Fruit fly (Drosophila melanogaster) whole organism, embryonic: Measurements from ENCODE around the gene eIF1.

Source experiments
- Asciz ChIP-seq: fragments of 200-800 bp; sonication (Bioruptor generic); optimal IDR thresholded peaks from 2 replicates; lab custom pipeline; 2017; ENCODE audit warnings: missing biosample characterization, mild to moderate bottlenecking, missing genetic modification characterization, missing genetic modification reagents
- CG10274 ChIP-seq: fragments of 200-800 bp; sonication (Bioruptor generic); optimal IDR thresholded peaks from 3 replicates; lab custom pipeline; 2017; ENCODE audit warnings: missing biosample characterization, mild to moderate bottlenecking, missing genetic modification characterization
- CG11696 ChIP-seq: fragments of 200-800 bp; sonication (Bioruptor generic); IDR thresholded peaks from 2 replicates; pipeline ENCODE4 v1.3.6; 2022; ENCODE audit warnings: missing biosample characterization, missing genetic modification characterization
- CG13287 ChIP-seq: fragments of 200-800 bp; sonication (Bioruptor generic); IDR thresholded peaks from 2 replicates; pipeline ENCODE4 v1.3.6; 2022; ENCODE audit warnings: missing biosample characterization, missing genetic modification characterization; ENCODE audit not compliant: partially characterized antibody
- CG13894 ChIP-seq: fragments of 200-800 bp; sonication (Bioruptor generic); optimal IDR thresholded peaks from 3 replicates; lab custom pipeline; 2018; ENCODE audit warnings: missing biosample characterization, mild to moderate bottlenecking, missing genetic modification characterization, moderate library complexity
- CG14965 ChIP-seq: fragments of 200-800 bp; sonication (Bioruptor generic); optimal IDR thresholded peaks from 2 replicates; lab custom pipeline; 2016; ENCODE audit warnings: missing biosample characterization, missing genetic modification characterization, borderline replicate concordance
- CG18476 ChIP-seq: fragments of 200-800 bp; sonication (Bioruptor generic); optimal IDR thresholded peaks from 2 replicates; lab custom pipeline; 2016; ENCODE audit warnings: missing biosample characterization, mild to moderate bottlenecking, missing genetic modification characterization
- CG2129 ChIP-seq: fragments of 200-800 bp; sonication (Bioruptor generic); IDR thresholded peaks from 2 replicates; pipeline ENCODE4 v1.3.6; 2022; ENCODE audit warnings: missing biosample characterization, missing genetic modification characterization; ENCODE audit not compliant: partially characterized antibody
- CG30403 ChIP-seq: fragments of 200-800 bp; sonication (Bioruptor generic); optimal IDR thresholded peaks from 3 replicates; lab custom pipeline; 2016; ENCODE audit warnings: missing biosample characterization, missing genetic modification characterization
- CG31388 ChIP-seq: fragments of 200-800 bp; sonication (Bioruptor generic); optimal IDR thresholded peaks from 2 replicates; lab custom pipeline; 2016; ENCODE audit warnings: missing biosample characterization, missing genetic modification characterization
- CG33557 ChIP-seq: fragments of 200-800 bp; sonication (Bioruptor generic); optimal IDR thresholded peaks from 2 replicates; lab custom pipeline; 2019; ENCODE audit warnings: missing biosample characterization, mild to moderate bottlenecking, missing genetic modification characterization, moderate library complexity
- CG34224 ChIP-seq: fragments of 200-800 bp; sonication (Bioruptor generic); IDR thresholded peaks from 3 replicates; pipeline ENCODE4 v1.3.6; 2022; ENCODE audit warnings: missing biosample characterization, missing genetic modification characterization; ENCODE audit not compliant: partially characterized antibody
- CG6654 ChIP-seq: fragments of 200-800 bp; sonication (Bioruptor generic); optimal IDR thresholded peaks from 2 replicates; lab custom pipeline; 2017; ENCODE audit warnings: missing biosample characterization, mild to moderate bottlenecking, missing genetic modification characterization
- CG7839 ChIP-seq: fragments of 200-800 bp; sonication (Bioruptor generic); optimal IDR thresholded peaks from 3 replicates; lab custom pipeline; 2018; ENCODE audit warnings: missing biosample characterization, mild to moderate bottlenecking, missing genetic modification characterization, moderate library complexity
- CG7987 ChIP-seq: fragments of 200-800 bp; sonication (Bioruptor generic); optimal IDR thresholded peaks from 2 replicates; lab custom pipeline; 2018; ENCODE audit warnings: missing biosample characterization, mild to moderate bottlenecking, missing genetic modification characterization, moderate library complexity
- CG8924 ChIP-seq: fragments of 200-800 bp; optimal IDR thresholded peaks from 3 replicates; lab custom pipeline; 2019; ENCODE audit warnings: missing biosample characterization, mild to moderate bottlenecking, missing genetic modification characterization, moderate library complexity
- CG9437 ChIP-seq: fragments of 200-800 bp; sonication (Bioruptor generic); optimal IDR thresholded peaks from 2 replicates; lab custom pipeline; 2018; ENCODE audit warnings: missing biosample characterization, mild to moderate bottlenecking, missing genetic modification characterization
- CG9817 ChIP-seq: fragments of 200-800 bp; sonication (Bioruptor generic); optimal IDR thresholded peaks from 2 replicates; lab custom pipeline; 2018; ENCODE audit warnings: missing biosample characterization, mild to moderate bottlenecking, missing genetic modification characterization, moderate library complexity
- CG9932 ChIP-seq: fragments of 200-800 bp; sonication (Bioruptor generic); IDR thresholded peaks from 2 replicates; pipeline ENCODE4 v1.3.6; 2022; ENCODE audit warnings: missing biosample characterization, missing genetic modification characterization
- CHES-1-like ChIP-seq: fragments of 200-800 bp; sonication (Bioruptor generic); optimal IDR thresholded peaks from 2 replicates; lab custom pipeline; 2016; ENCODE audit warnings: missing biosample characterization, missing genetic modification characterization
- CTCF ChIP-seq: fragments of 200-800 bp; sonication (Bioruptor generic); optimal IDR thresholded peaks from 2 replicates; lab custom pipeline; 2017; ENCODE audit warnings: missing biosample characterization, mild to moderate bottlenecking, missing genetic modification characterization, moderate library complexity
- CkIIα-i1 ChIP-seq: fragments of 200-800 bp; sonication (Bioruptor generic); IDR thresholded peaks from 2 replicates; pipeline ENCODE4 v1.3.6; 2022; ENCODE audit warnings: missing biosample characterization, missing genetic modification characterization
- Ets65A ChIP-seq: fragments of 200-800 bp; sonication (Bioruptor generic); peaks from one replicate; lab custom pipeline; 2016; ENCODE audit warnings: missing biosample characterization, missing genetic modification characterization
- HLH3B ChIP-seq: fragments of 200-800 bp; sonication (Bioruptor generic); IDR thresholded peaks from 2 replicates; pipeline ENCODE4 v1.3.6; 2022; ENCODE audit warnings: missing biosample characterization, missing genetic modification characterization
- HLH4C ChIP-seq: fragments of 200-800 bp; sonication (Bioruptor generic); IDR thresholded peaks from 3 replicates; pipeline ENCODE4 v1.3.6; 2022; ENCODE audit warnings: missing biosample characterization, missing genetic modification characterization; ENCODE audit not compliant: partially characterized antibody
- Myb ChIP-seq: fragments of 200-800 bp; sonication (Bioruptor generic); optimal IDR thresholded peaks from 2 replicates; lab custom pipeline; 2016; ENCODE audit warnings: missing biosample characterization, missing genetic modification characterization
- Opbp ChIP-seq: fragments of 200-800 bp; sonication (Bioruptor generic); IDR thresholded peaks from 3 replicates; pipeline ENCODE4 v1.3.6; 2022; ENCODE audit warnings: missing biosample characterization, missing genetic modification characterization; ENCODE audit not compliant: partially characterized antibody
- Scr ChIP-seq: fragments of 200-800 bp; sonication (Bioruptor generic); IDR thresholded peaks from 2 replicates; pipeline ENCODE4 v1.3.6; 2022; ENCODE audit warnings: missing biosample characterization, missing genetic modification characterization; ENCODE audit not compliant: partially characterized antibody
- Side ChIP-seq: fragments of 200-800 bp; sonication (Bioruptor generic); optimal IDR thresholded peaks from 2 replicates; lab custom pipeline; 2016; ENCODE audit warnings: missing biosample characterization, missing genetic modification characterization
- Usf ChIP-seq: fragments of 200-800 bp; sonication (Bioruptor generic); optimal IDR thresholded peaks from 2 replicates; lab custom pipeline; 2017; ENCODE audit warnings: missing genotype, missing biosample characterization, missing genetic modification characterization
- YL-1 ChIP-seq: fragments of 200-800 bp; sonication (Bioruptor generic); optimal IDR thresholded peaks from 3 replicates; lab custom pipeline; 2017; ENCODE audit warnings: missing biosample characterization, mild to moderate bottlenecking, missing genetic modification characterization
- ato ChIP-seq: fragments of 200-800 bp; sonication (Bioruptor generic); IDR thresholded peaks from 2 replicates; pipeline ENCODE4 v1.3.6; 2022; ENCODE audit warnings: missing biosample characterization, missing genetic modification characterization; ENCODE audit not compliant: partially characterized antibody
- chinmo ChIP-seq: fragments of 200-800 bp; sonication (Bioruptor generic); IDR thresholded peaks from 4 replicates; pipeline ENCODE4 v1.3.6; 2022; ENCODE audit warnings: missing biosample characterization, missing genetic modification characterization; ENCODE audit not compliant: partially characterized antibody
- chm ChIP-seq: fragments of 200-800 bp; sonication (Bioruptor generic); IDR thresholded peaks from 2 replicates; pipeline ENCODE4 v1.3.6; 2022; ENCODE audit warnings: missing biosample characterization, missing genetic modification characterization
- ci ChIP-seq: fragments of 200-800 bp; sonication (Bioruptor generic); IDR thresholded peaks from 3 replicates; pipeline ENCODE4 v1.3.6; 2022; ENCODE audit warnings: missing biosample characterization, missing genetic modification characterization
- gce ChIP-seq: fragments of 200-800 bp; sonication (Bioruptor generic); IDR thresholded peaks from 3 replicates; pipeline ENCODE4 v1.3.6; 2022; ENCODE audit warnings: missing biosample characterization, missing genetic modification characterization
- gcm ChIP-seq: fragments of 200-800 bp; sonication (Bioruptor generic); optimal IDR thresholded peaks from 2 replicates; lab custom pipeline; 2019; ENCODE audit warnings: missing biosample characterization, mild to moderate bottlenecking, missing genetic modification characterization, moderate library complexity
- gsb ChIP-seq: fragments of 200-800 bp; sonication (Bioruptor generic); IDR thresholded peaks from 2 replicates; pipeline ENCODE4 v1.3.6; 2022; ENCODE audit warnings: missing biosample characterization, missing genetic modification characterization
- ind ChIP-seq: fragments of 200-800 bp; sonication (Bioruptor generic); optimal IDR thresholded peaks from 3 replicates; lab custom pipeline; 2016; ENCODE audit warnings: missing biosample characterization, missing genetic modification characterization
- phol ChIP-seq: fragments of 200-800 bp; sonication (Bioruptor generic); optimal IDR thresholded peaks from 3 replicates; lab custom pipeline; 2018; ENCODE audit warnings: missing biosample characterization, mild to moderate bottlenecking, missing genetic modification characterization, moderate library complexity
- pros ChIP-seq: fragments of 200-800 bp; sonication (Bioruptor generic); optimal IDR thresholded peaks from 3 replicates; lab custom pipeline; 2019; ENCODE audit warnings: missing biosample characterization, mild to moderate bottlenecking, missing genetic modification characterization, moderate library complexity
- pum ChIP-seq: fragments of 200-800 bp; sonication (Bioruptor generic); optimal IDR thresholded peaks from 2 replicates; lab custom pipeline; 2016; ENCODE audit warnings: missing biosample characterization, missing genetic modification characterization
- sens ChIP-seq: fragments of 200-800 bp; sonication (Bioruptor generic); peaks from one replicate; lab custom pipeline; 2016; ENCODE audit warnings: missing biosample characterization, missing genetic modification characterization
- sens-2 ChIP-seq: fragments of 200-800 bp; sonication (Bioruptor generic); IDR thresholded peaks from 2 replicates; pipeline ENCODE4 v1.3.6; 2022; ENCODE audit warnings: missing biosample characterization, missing genetic modification characterization
- sisA ChIP-seq: fragments of 200-800 bp; sonication (Bioruptor generic); IDR thresholded peaks from 2 replicates; pipeline ENCODE4 v1.3.6; 2022; ENCODE audit warnings: missing biosample characterization, missing genetic modification characterization
- sr ChIP-seq: fragments of 200-800 bp; sonication (Bioruptor generic); IDR thresholded peaks from 3 replicates; pipeline ENCODE4 v1.3.6; 2022; ENCODE audit warnings: missing biosample characterization, missing genetic modification characterization
- tap ChIP-seq: fragments of 200-800 bp; optimal IDR thresholded peaks from 3 replicates; lab custom pipeline; 2019; ENCODE audit warnings: missing biosample characterization, mild to moderate bottlenecking, missing genetic modification characterization, moderate library complexity
- tna ChIP-seq: fragments of 200-800 bp; sonication (Bioruptor generic); IDR thresholded peaks from 2 replicates; pipeline ENCODE4 v1.3.6; 2022; ENCODE audit warnings: missing biosample characterization, missing genetic modification characterization; ENCODE audit not compliant: partially characterized antibody
- z ChIP-seq: fragments of 200-800 bp; sonication (Bioruptor generic); IDR thresholded peaks from 3 replicates; pipeline ENCODE4 v1.3.6; 2022; ENCODE audit warnings: missing biosample characterization, missing genetic modification characterization
- zen2 ChIP-seq: fragments of 200-800 bp; sonication (Bioruptor generic); IDR thresholded peaks from 3 replicates; pipeline ENCODE4 v1.3.6; 2022; ENCODE audit warnings: missing biosample characterization, missing genetic modification characterization; ENCODE audit not compliant: partially characterized antibody

eIF1 gene

dm6 chr3L:3223390-3223914 is 311 bp downstream of the eIF1 start:
- no peak for TF ChIP-seq Asciz (GFP tag; lab: Kevin White, UChicago)
- TF ChIP-seq pros (GFP tag; lab: Kevin White, UChicago), result peak; percentile 16
- no peak for TF ChIP-seq CG13894 (tag; lab: Kevin White, UChicago)
- TF ChIP-seq CG14965 (GFP tag; lab: Kevin White, UChicago), result no peak
- no peak for TF ChIP-seq CG10274 (GFP tag; lab: Kevin White, UChicago)
- TF ChIP-seq CG9817 (tag; lab: Kevin White, UChicago), result no peak
- no peak for TF ChIP-seq sens-2 (GFP tag; lab: Robert Waterston, UW)
- no peak for TF ChIP-seq CkIIα-i1 (GFP tag; lab: Robert Waterston, UW)
- TF ChIP-seq zen2 (GFP tag; lab: Robert Waterston, UW), result no peak
- no peak for TF ChIP-seq Usf (GFP tag; lab: Kevin White, UChicago)
- no peak for TF ChIP-seq tna
- TF ChIP-seq YL-1 (GFP tag; lab: Kevin White, UChicago), result peak; percentile 65
- TF ChIP-seq CG13287 (GFP tag; lab: Robert Waterston, UW), result peak; percentile 11; the same call in 1 of the 2 replicates
- TF ChIP-seq gsb (GFP tag; lab: Robert Waterston, UW), result no peak
- TF ChIP-seq CTCF, result no peak
- no peak for TF ChIP-seq ind
- peak; percentile 2; the same call in 1 of the 2 replicates for TF ChIP-seq Scr (GFP tag; lab: Robert Waterston, UW)
- peak; percentile 89 for TF ChIP-seq CG7987
- TF ChIP-seq ci (GFP tag; lab: Robert Waterston, UW), result no peak
- no peak for TF ChIP-seq CG31388 (GFP tag; lab: Kevin White, UChicago)
- 0 out of 3 replicates have a peak, but pooled peaks have one; percentile 41 for TF ChIP-seq CG34224 (GFP tag; lab: Robert Waterston, UW)
- no peak for TF ChIP-seq CG30403 (GFP tag; lab: Kevin White, UChicago)
- TF ChIP-seq tap (tag; lab: Kevin White, UChicago), result no peak
- 0 out of 3 replicates have a peak, but pooled peaks have one; percentile 2 for TF ChIP-seq HLH4C (GFP tag; lab: Robert Waterston, UW)
- TF ChIP-seq Side (GFP tag; lab: Kevin White, UChicago), result no peak
- peak; percentile 11 for TF ChIP-seq sens (GFP tag; lab: Kevin White, UChicago)
- TF ChIP-seq HLH3B (GFP tag; lab: Robert Waterston, UW), result no peak
- no peak for TF ChIP-seq CHES-1-like (GFP tag; lab: Kevin White, UChicago)
- no peak for TF ChIP-seq Opbp (GFP tag; lab: Robert Waterston, UW)
- no peak for TF ChIP-seq Myb (GFP tag; lab: Kevin White, UChicago)
- TF ChIP-seq CG8924, result no peak
- TF ChIP-seq ato, result no peak
- peak; percentile 73 for TF ChIP-seq phol (tag; lab: Kevin White, UChicago)
- TF ChIP-seq CG9437 (GFP tag; lab: Kevin White, UChicago), result no peak
- TF ChIP-seq chinmo (GFP tag; lab: Robert Waterston, UW), result 0 out of 4 replicates have a peak, but pooled peaks have one; percentile 7
- TF ChIP-seq z (GFP tag; lab: Robert Waterston, UW), result no peak
- 0 out of 2 replicates have a peak, but pooled peaks have one; percentile 7 for TF ChIP-seq CG2129 (GFP tag; lab: Robert Waterston, UW)
- no peak for TF ChIP-seq pum
- no peak for TF ChIP-seq CG7839 (tag; lab: Kevin White, UChicago)
- TF ChIP-seq sr (GFP tag; lab: Robert Waterston, UW), result no peak
- no peak for TF ChIP-seq CG6654 (GFP tag; lab: Kevin White, UChicago)
- peak; percentile 49 for TF ChIP-seq chm (GFP tag; lab: Robert Waterston, UW)
- no peak for TF ChIP-seq gcm
- no peak for TF ChIP-seq CG33557
- no peak for TF ChIP-seq CG11696 (GFP tag; lab: Robert Waterston, UW)
- no peak for TF ChIP-seq gce (GFP tag; lab: Robert Waterston, UW)
- TF ChIP-seq CG9932, result no peak
- TF ChIP-seq sisA (GFP tag; lab: Robert Waterston, UW), result no peak
- TF ChIP-seq Ets65A (GFP tag; lab: Kevin White, UChicago), result no peak
- TF ChIP-seq CG18476, result no peak
